Worm (Caenorhabditis elegans) whole organism, late embryonic: ENCODE measurements around the gene K02B7.3.

Experiments used
- C08G9.2 ChIP-seq: sonication (generic microtip); optimal IDR thresholded peaks from 2 replicates; lab custom pipeline; 2016; ENCODE audit warnings: mild to moderate bottlenecking, missing genetic modification characterization, moderate library complexity, missing compliant biosample characterization
- F13H6.1 ChIP-seq: sonication (generic microtip); optimal IDR thresholded peaks from 2 replicates; lab custom pipeline; 2016; ENCODE audit warnings: missing genetic modification characterization, missing compliant biosample characterization
- T23F11.4 ChIP-seq: fragments of 200-800 bp; sonication (Bioruptor generic); optimal IDR thresholded peaks from 2 replicates; lab custom pipeline; 2018; ENCODE audit warnings: mild to moderate bottlenecking, missing genetic modification characterization, missing compliant biosample characterization
- ceh-18 ChIP-seq: sonication (generic microtip); optimal IDR thresholded peaks from 2 replicates; lab custom pipeline; 2016; ENCODE audit warnings: missing genetic modification characterization, missing compliant biosample characterization
- ceh-24 ChIP-seq: sonication (generic microtip); optimal IDR thresholded peaks from 2 replicates; lab custom pipeline; 2016; ENCODE audit warnings: mild to moderate bottlenecking, missing genetic modification characterization, missing compliant biosample characterization
- ceh-31 ChIP-seq: sonication (generic microtip); optimal IDR thresholded peaks from 2 replicates; lab custom pipeline; 2016; ENCODE audit warnings: missing genetic modification characterization, missing compliant biosample characterization
- ceh-34 ChIP-seq: sonication (generic microtip); optimal IDR thresholded peaks from 2 replicates; lab custom pipeline; 2016; ENCODE audit warnings: mild to moderate bottlenecking, missing genetic modification characterization, missing compliant biosample characterization
- ceh-6 ChIP-seq: fragments of 200-800 bp; sonication (Bioruptor generic); optimal IDR thresholded peaks from 2 replicates; lab custom pipeline; 2018; ENCODE audit warnings: mild to moderate bottlenecking, missing genetic modification characterization, missing compliant biosample characterization
- dve-1 ChIP-seq: sonication (generic microtip); optimal IDR thresholded peaks from 2 replicates; lab custom pipeline; 2017; ENCODE audit warnings: antibody characterized with exemption, mild to moderate bottlenecking, missing genetic modification characterization, missing compliant biosample characterization
- elt-4 ChIP-seq: sonication (generic microtip); optimal IDR thresholded peaks from 2 replicates; lab custom pipeline; 2016; ENCODE audit warnings: missing genetic modification characterization, missing compliant biosample characterization
- ets-4 ChIP-seq: sonication (generic microtip); optimal IDR thresholded peaks from 2 replicates; lab custom pipeline; 2016; ENCODE audit warnings: missing genetic modification characterization, missing compliant biosample characterization
- fax-1 ChIP-seq: sonication (generic microtip); optimal IDR thresholded peaks from 2 replicates; lab custom pipeline; 2016; ENCODE audit warnings: missing genotype, missing genetic modification characterization, missing compliant biosample characterization
- hlh-15 ChIP-seq: sonication (generic microtip); optimal IDR thresholded peaks from 2 replicates; lab custom pipeline; 2016; ENCODE audit warnings: missing genetic modification characterization, missing compliant biosample characterization
- hlh-8 ChIP-seq: sonication (generic microtip); optimal IDR thresholded peaks from 2 replicates; lab custom pipeline; 2016; ENCODE audit warnings: missing genotype, missing genetic modification characterization, missing compliant biosample characterization
- madf-2 ChIP-seq: sonication (generic microtip); optimal IDR thresholded peaks from 2 replicates; lab custom pipeline; 2017; ENCODE audit warnings: missing genetic modification characterization, missing compliant biosample characterization
- nfya-1 ChIP-seq: sonication (generic microtip); optimal IDR thresholded peaks from 2 replicates; lab custom pipeline; 2017; ENCODE audit warnings: missing genetic modification characterization, mild to moderate bottlenecking, missing compliant biosample characterization, antibody characterized with exemption, moderate library complexity
- nhr-11 ChIP-seq: fragments of 150-350 bp; optimal IDR thresholded peaks from 2 replicates; lab custom pipeline; 2014; ENCODE audit warnings: missing biosample characterization, missing genetic modification characterization
- pax-1 ChIP-seq: fragments of 150-350 bp; optimal IDR thresholded peaks from 2 replicates; lab custom pipeline; 2014; ENCODE audit warnings: missing biosample characterization, missing genetic modification characterization
- pqm-1 ChIP-seq: sonication (generic microtip); optimal IDR thresholded peaks from 2 replicates; lab custom pipeline; 2016; ENCODE audit warnings: missing genetic modification characterization, missing compliant biosample characterization
- syd-9 ChIP-seq: sonication (generic microtip); optimal IDR thresholded peaks from 2 replicates; lab custom pipeline; 2016; ENCODE audit warnings: mild to moderate bottlenecking, missing genetic modification characterization, moderate library complexity, missing compliant biosample characterization
- tbx-2 ChIP-seq: sonication (generic microtip); optimal IDR thresholded peaks from 2 replicates; lab custom pipeline; 2016; ENCODE audit warnings: missing genetic modification characterization, missing compliant biosample characterization
- tbx-7 ChIP-seq: sonication (generic microtip); optimal IDR thresholded peaks from 2 replicates; lab custom pipeline; 2016; ENCODE audit warnings: missing genotype, missing genetic modification characterization, missing compliant biosample characterization
- ttx-3 ChIP-seq: sonication (generic microtip); optimal IDR thresholded peaks from 2 replicates; lab custom pipeline; 2016; ENCODE audit warnings: missing genetic modification reagents, missing genetic modification characterization, missing compliant biosample characterization
- unc-42 ChIP-seq: sonication (generic microtip); optimal IDR thresholded peaks from 2 replicates; lab custom pipeline; 2016; ENCODE audit warnings: missing genotype, missing genetic modification characterization, missing compliant biosample characterization
- unc-55 ChIP-seq: sonication (generic microtip); optimal IDR thresholded peaks from 2 replicates; lab custom pipeline; 2017; ENCODE audit warnings: missing biosample characterization, missing genetic modification reagents, missing genetic modification characterization
- unc-86 ChIP-seq: sonication (generic microtip); optimal IDR thresholded peaks from 2 replicates; lab custom pipeline; 2016; ENCODE audit warnings: missing genetic modification characterization, missing compliant biosample characterization

K02B7.3 gene

ce11 chrII:14666274-14666673 lies 28.8 kb downstream of the K02B7.3 start:
- TF ChIP-seq hlh-8 (tag; lab: Kevin White, UChicago) (no peak), nhr-11 (tag; lab: Kevin White, UChicago) (no peak), ttx-3 (tag; lab: Kevin White, UChicago) (no peak), ets-4 (tag; lab: Kevin White, UChicago) (no peak), T23F11.4 (GFP tag; lab: Kevin White, UChicago) (no peak)

- no peak for TF ChIP-seq hlh-8 (tag; lab: Kevin White, UChicago)
- no peak for TF ChIP-seq pqm-1 (tag; lab: Kevin White, UChicago)
- TF ChIP-seq elt-4 (tag; lab: Kevin White, UChicago), result no peak
- TF ChIP-seq pax-1 (tag; lab: Kevin White, UChicago), result no peak
- no peak for TF ChIP-seq ceh-6 (GFP tag; lab: Kevin White, UChicago)
- TF ChIP-seq unc-42 (tag; lab: Kevin White, UChicago), result no peak
- no peak for TF ChIP-seq F13H6.1
- TF ChIP-seq ceh-24 (tag; lab: Kevin White, UChicago), result no peak
- no peak for TF ChIP-seq madf-2 (tag; lab: Kevin White, UChicago)
- no peak for TF ChIP-seq ttx-3 (tag; lab: Kevin White, UChicago)
- no peak for TF ChIP-seq syd-9 (tag; lab: Kevin White, UChicago)
- TF ChIP-seq, all 69 proteins: peak for 0
Measured at ce11 chrII:14664647-14665518, 30.2 kb downstream of the K02B7.3 start.

- TF ChIP-seq unc-86 (tag; lab: Kevin White, UChicago), result no peak
- TF ChIP-seq C08G9.2 (tag; lab: Kevin White, UChicago), result no peak
- TF ChIP-seq tbx-7 (tag; lab: Kevin White, UChicago), result no peak
Measured at ce11 chrII:14647550-14647949, 47.6 kb downstream of the K02B7.3 start.

DNA sequence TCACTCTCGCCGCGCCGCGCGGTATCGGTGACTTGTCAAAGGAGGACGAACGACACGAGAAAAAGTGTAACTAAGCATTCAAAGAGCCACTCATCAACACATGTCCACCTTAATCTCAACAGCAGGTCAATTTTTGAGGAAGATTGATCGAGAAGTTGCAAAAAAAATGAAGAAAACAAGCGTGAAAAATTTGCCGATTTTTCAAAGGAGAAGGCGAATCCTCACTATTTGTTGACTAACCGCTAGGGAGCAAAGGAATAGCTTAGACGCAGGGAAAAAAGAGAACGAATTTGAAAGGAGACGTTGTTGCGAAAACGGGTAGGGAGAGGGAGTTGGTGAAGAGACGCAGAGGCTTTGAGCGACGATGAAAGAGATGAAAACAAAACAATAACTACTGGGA lies 49.8 kb downstream of the K02B7.3 start:
- peak; percentile 12 for TF ChIP-seq tbx-2 (tag; lab: Kevin White, UChicago)
- peak; percentile 65 for TF ChIP-seq ceh-34 (tag; lab: Kevin White, UChicago)
- TF ChIP-seq ceh-18 (tag; lab: Kevin White, UChicago), result peak; percentile 64
- peak; percentile 17 for TF ChIP-seq dve-1
- no peak for TF ChIP-seq fax-1
- no peak for TF ChIP-seq hlh-15
- peak; percentile 35 for TF ChIP-seq ceh-31 (tag; lab: Kevin White, UChicago)
- peak; percentile 88 for TF ChIP-seq unc-55 (GFP tag; lab: Kevin White, UChicago)
- peak; percentile 30 for TF ChIP-seq nfya-1 (tag; lab: Kevin White, UChicago)

DNA sequence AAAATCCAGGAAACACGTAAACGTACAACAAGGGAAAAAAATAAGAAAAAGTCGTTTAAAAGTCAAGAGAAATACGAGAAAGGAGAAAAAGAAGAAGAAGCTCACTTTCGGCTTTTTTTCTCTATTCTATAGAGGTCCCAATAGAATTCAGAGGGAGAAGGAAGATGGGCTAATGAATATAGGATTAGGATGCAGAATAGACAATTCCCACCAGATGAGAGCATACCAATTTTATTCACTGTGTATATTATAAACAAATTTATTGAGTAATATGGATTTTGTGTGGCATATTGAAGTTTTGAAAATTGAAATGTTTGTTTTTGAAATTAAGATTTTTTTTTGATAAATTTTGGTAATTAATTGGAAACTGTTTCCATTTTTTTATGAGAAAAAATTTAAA lies 50.6 kb downstream of the K02B7.3 start:
- TF ChIP-seq unc-42 (tag; lab: Kevin White, UChicago) (peak; percentile 59), nhr-11 (tag; lab: Kevin White, UChicago) (no peak)
